Worm (Caenorhabditis elegans): ENCODE results near the gene ced-4.

DNA sequence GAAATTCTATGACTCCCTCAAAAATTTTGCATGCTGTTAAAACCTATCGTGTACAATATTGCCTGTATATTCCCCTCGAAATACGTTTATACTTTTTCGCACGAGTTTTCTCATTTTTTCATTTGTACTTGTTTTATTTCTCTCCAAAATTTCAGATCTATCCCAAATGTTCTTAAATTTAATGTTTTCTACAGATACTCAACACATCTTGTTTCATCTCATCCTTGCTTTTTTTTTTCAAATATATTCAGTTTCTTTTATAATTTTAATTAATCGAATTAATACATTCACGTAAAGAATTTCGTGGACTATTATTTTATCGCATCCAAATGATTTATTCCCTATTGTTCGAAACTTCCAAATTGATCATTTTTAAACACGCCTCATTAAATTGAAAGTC is 2.8 kb downstream of the ced-4 start, which contains the start of gene C35D10.8:
- no peak for TF ChIP-seq ceh-90 (tag; optimal IDR thresholded peaks at IDR 0.05)
- no peak for TF ChIP-seq ceh-82 (tag; optimal IDR thresholded peaks at IDR 0.05)
- no peak for TF ChIP-seq nhr-12 (tag; optimal IDR thresholded peaks at IDR 0.05)
- TF ChIP-seq nhr-76 (tag; optimal IDR thresholded peaks at IDR 0.05) = no peak
- no peak for TF ChIP-seq zip-4 (GFP tag; optimal IDR thresholded peaks at IDR 0.05)
- TF ChIP-seq tbx-2 (tag; optimal IDR thresholded peaks at IDR 0.05) = no peak
- no peak for TF ChIP-seq pqm-1 (tag; optimal IDR thresholded peaks at IDR 0.05)
- TF ChIP-seq egl-27 (tag; optimal IDR thresholded peaks at IDR 0.05) = no peak
